Fruit fly (Drosophila melanogaster): ENCODE measurements around the gene Fife.
A peak's percentile ranks its signal among the peaks of the same experiment; 100 is the strongest.

Fife gene

DNA sequence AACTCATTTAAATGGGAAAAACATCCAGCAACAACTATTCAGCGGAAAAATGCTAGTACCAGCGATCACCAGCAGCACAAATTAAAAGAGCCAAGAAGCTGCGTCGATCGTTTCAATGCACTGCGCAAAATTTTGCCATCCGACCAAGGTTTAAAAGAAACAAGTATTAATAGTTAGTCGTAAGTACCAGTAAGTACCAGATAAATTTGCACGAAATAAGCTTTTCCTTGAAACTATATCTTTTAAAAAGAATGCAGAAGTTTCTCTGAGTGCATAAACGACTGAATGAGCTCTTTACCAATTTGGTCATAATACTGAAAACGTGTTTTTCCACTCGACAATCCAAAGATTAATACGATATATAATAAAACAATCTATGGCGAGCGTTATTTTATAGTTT is 21.7 kb upstream of the Fife start (continued):
- TF ChIP-seq CG11902 (GFP tag; optimal IDR thresholded peaks at IDR 0.05) (no peak), CG34406 (GFP tag; optimal IDR thresholded peaks at IDR 0.05) (no peak), fkh (GFP tag; optimal IDR thresholded peaks at IDR 0.05) (no peak), Eip78C (GFP tag) (peak; percentile 72), vri (GFP tag; optimal IDR thresholded peaks at IDR 0.05) (no peak), CG10631 (GFP tag; optimal IDR thresholded peaks at IDR 0.05) (peak; percentile 41), fd85E (GFP tag; optimal IDR thresholded peaks at IDR 0.05) (no peak), CG32006 (GFP tag; optimal IDR thresholded peaks at IDR 0.05) (peak; percentile 71), CG6276 (GFP tag; optimal IDR thresholded peaks at IDR 0.05) (peak; percentile 64), salr (GFP tag; optimal IDR thresholded peaks at IDR 0.05) (peak in 1 of 2 experiments; percentile 7), Hr38 (GFP tag; optimal IDR thresholded peaks at IDR 0.05) (no peak), topi (GFP tag; optimal IDR thresholded peaks at IDR 0.05) (peak; percentile 18), svp (GFP tag) (no peak), CG1621 (tag; optimal IDR thresholded peaks at IDR 0.05) (no peak), CG3032 (tag; optimal IDR thresholded peaks at IDR 0.05) (no peak), acj6 (GFP tag; optimal IDR thresholded peaks at IDR 0.05) (peak; percentile 49), CG31627 (GFP tag; optimal IDR thresholded peaks at IDR 0.05) (peak; percentile 52), ss (GFP tag; optimal IDR thresholded peaks at IDR 0.05) (no peak)

DNA sequence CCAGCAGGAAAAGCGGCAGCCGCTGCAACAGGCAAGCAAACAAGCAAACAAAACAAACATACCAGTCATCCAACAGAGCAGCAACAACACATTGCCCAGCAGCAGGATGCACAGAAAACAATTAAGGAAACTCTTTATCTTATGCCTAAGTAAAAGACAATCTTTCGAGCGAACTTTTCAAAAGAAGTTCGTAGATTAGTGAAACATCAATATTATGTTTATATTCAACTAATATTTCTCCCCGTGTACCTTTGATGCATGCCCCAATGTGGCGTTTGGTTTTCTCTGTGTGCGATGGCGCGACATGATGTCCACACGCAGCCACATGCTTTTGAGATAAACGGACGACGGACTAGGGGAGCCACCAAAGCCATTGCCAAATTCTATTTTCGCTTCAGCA is 19.4 kb upstream of the Fife start:
- peak; percentile 65 for TF ChIP-seq eg (GFP tag; IDR thresholded peaks at IDR 0.05)
- no peak for TF ChIP-seq Sox14 (GFP tag; optimal IDR thresholded peaks at IDR 0.05)
- no peak for TF ChIP-seq spab (GFP tag; optimal IDR thresholded peaks at IDR 0.05)
- no peak for TF ChIP-seq CG6854 (GFP tag; optimal IDR thresholded peaks at IDR 0.05)
- TF ChIP-seq CG6276 (GFP tag; optimal IDR thresholded peaks at IDR 0.05): peak; percentile 42
- TF ChIP-seq Sox15 (GFP tag; optimal IDR thresholded peaks at IDR 0.05): no peak
- TF ChIP-seq svp (GFP tag): no peak
- TF ChIP-seq Eip78C (GFP tag): peak; percentile 53
- TF ChIP-seq Ets96B (tag; optimal IDR thresholded peaks at IDR 0.05): no peak
- 0 out of 3 replicates have a peak, but pooled peaks have one; percentile 25 for TF ChIP-seq CG6163 (GFP tag; IDR thresholded peaks at IDR 0.05)
- TF ChIP-seq CG8119 (GFP tag; IDR thresholded peaks at IDR 0.05): peak; percentile 47; the same call in 1 of the 3 replicates
- TF ChIP-seq Hr39 (GFP tag; optimal IDR thresholded peaks at IDR 0.05): no peak
- no peak for TF ChIP-seq Sox102F (GFP tag; optimal IDR thresholded peaks at IDR 0.05)
- no peak for TF ChIP-seq ss (GFP tag; optimal IDR thresholded peaks at IDR 0.05)
- TF ChIP-seq CG32006 (GFP tag; optimal IDR thresholded peaks at IDR 0.05): peak; percentile 29
- TF ChIP-seq pdm3 (GFP tag; optimal IDR thresholded peaks at IDR 0.05): no peak
- TF ChIP-seq OdsH (GFP tag; optimal IDR thresholded peaks at IDR 0.05): no peak
- no peak for TF ChIP-seq CG34406 (GFP tag; optimal IDR thresholded peaks at IDR 0.05)
- TF ChIP-seq Gug (GFP tag; IDR thresholded peaks at IDR 0.05): peak; percentile 40; the same call in 1 of the 2 replicates
- no peak for TF ChIP-seq Eip93F (GFP tag; optimal IDR thresholded peaks at IDR 0.05)
- TF ChIP-seq CG15336 (GFP tag; IDR thresholded peaks at IDR 0.05): peak; percentile 58; the same call in 1 of the 2 replicates
- TF ChIP-seq Eip75B (GFP tag; optimal IDR thresholded peaks at IDR 0.05): no peak
- TF ChIP-seq Hr4 (GFP tag; optimal IDR thresholded peaks at IDR 0.05): peak; percentile 35

DNA sequence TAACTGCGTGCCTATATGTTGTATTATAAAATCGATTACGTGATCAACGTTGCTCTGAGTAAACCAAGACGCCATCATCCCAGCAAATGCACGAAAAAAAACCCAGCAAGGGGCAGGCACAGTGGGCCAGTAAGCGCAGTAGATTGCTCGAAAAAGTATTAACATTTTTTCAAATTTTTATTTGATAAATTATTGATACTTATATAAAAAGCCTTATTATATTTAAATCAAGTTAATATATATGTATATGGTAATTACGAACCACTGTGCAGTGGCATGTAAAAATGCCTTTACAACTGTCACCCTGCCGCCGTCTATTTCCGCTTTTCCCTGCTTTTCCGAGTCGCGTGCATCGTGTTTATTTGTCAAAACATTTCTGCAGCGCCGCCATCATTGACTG is 15.5 kb upstream of the Fife start:
- TF ChIP-seq salr (GFP tag; optimal IDR thresholded peaks at IDR 0.05): no peak
- TF ChIP-seq Hr4 (GFP tag; optimal IDR thresholded peaks at IDR 0.05): no peak
- TF ChIP-seq CG3032 (tag; optimal IDR thresholded peaks at IDR 0.05): no peak
- TF ChIP-seq Eip78C (GFP tag): no peak
- no peak for TF ChIP-seq pdm3 (GFP tag; optimal IDR thresholded peaks at IDR 0.05)
- no peak for TF ChIP-seq CG32006 (GFP tag; optimal IDR thresholded peaks at IDR 0.05)
- peak; percentile 48; the same call in 1 of the 2 replicates for TF ChIP-seq Gug (GFP tag; IDR thresholded peaks at IDR 0.05)
- TF ChIP-seq vri (GFP tag; optimal IDR thresholded peaks at IDR 0.05): no peak
- no peak for TF ChIP-seq CG6854 (GFP tag; optimal IDR thresholded peaks at IDR 0.05)
- 0 out of 2 replicates have a peak, but pooled peaks have one; percentile 25 for TF ChIP-seq CG11294 (GFP tag; IDR thresholded peaks at IDR 0.05)
- TF ChIP-seq Hr38 (GFP tag; optimal IDR thresholded peaks at IDR 0.05): no peak
- no peak for TF ChIP-seq fd59A (GFP tag; optimal IDR thresholded peaks at IDR 0.05)
- no peak for TF ChIP-seq Hr39 (GFP tag; optimal IDR thresholded peaks at IDR 0.05)
- no peak for TF ChIP-seq CG10669 (GFP tag; optimal IDR thresholded peaks at IDR 0.05)
- TF ChIP-seq Sox15 (GFP tag; optimal IDR thresholded peaks at IDR 0.05): no peak
- TF ChIP-seq dac (GFP tag; optimal IDR thresholded peaks at IDR 0.05): no peak
- TF ChIP-seq Eip75B (GFP tag; optimal IDR thresholded peaks at IDR 0.05): no peak
- TF ChIP-seq CG8119 (GFP tag; IDR thresholded peaks at IDR 0.05): peak; percentile 69; the same call in 2 of the 3 replicates
- TF ChIP-seq Eip93F (GFP tag; optimal IDR thresholded peaks at IDR 0.05): no peak
- no peak for TF ChIP-seq CG11902 (GFP tag; optimal IDR thresholded peaks at IDR 0.05)
- no peak for TF ChIP-seq CG34406 (GFP tag; optimal IDR thresholded peaks at IDR 0.05)
- TF ChIP-seq Sox14 (GFP tag; optimal IDR thresholded peaks at IDR 0.05): no peak
- no peak for TF ChIP-seq CG3919 (GFP tag; optimal IDR thresholded peaks at IDR 0.05)
- TF ChIP-seq cyc (GFP tag; optimal IDR thresholded peaks at IDR 0.05): no peak
- peak; percentile 16; the same call in 1 of the 3 replicates for TF ChIP-seq CG6163 (GFP tag; IDR thresholded peaks at IDR 0.05)
- peak; percentile 59; the same call in 1 of the 2 replicates for TF ChIP-seq CG15336 (GFP tag; IDR thresholded peaks at IDR 0.05)
- TF ChIP-seq CG6792 (GFP tag; optimal IDR thresholded peaks at IDR 0.05): no peak
- no peak for TF ChIP-seq Ets21C (GFP tag; optimal IDR thresholded peaks at IDR 0.05)
- no peak for TF ChIP-seq dsx (GFP tag; optimal IDR thresholded peaks at IDR 0.05; ENCODE audit: poor library complexity, severe bottlenecking)
- TF ChIP-seq fd85E (GFP tag; optimal IDR thresholded peaks at IDR 0.05): no peak
- no peak for TF ChIP-seq CG31627 (GFP tag; optimal IDR thresholded peaks at IDR 0.05)

Measured in whole organism, prepupa.